Worm (Caenorhabditis elegans) whole organism, L4/young adult: ENCODE measurements around the gene clec-33.

Experiments used
- dao-5 ChIP-seq: sonication (generic microtip); optimal IDR thresholded peaks from 2 replicates; lab custom pipeline; 2016; ENCODE audit warnings: missing genotype, missing genetic modification characterization, moderate library complexity, missing compliant biosample characterization
- him-1 ChIP-seq: sonication (generic microtip); optimal IDR thresholded peaks from 2 replicates; lab custom pipeline; 2016; ENCODE audit warnings: missing genotype, missing genetic modification reagents, missing genetic modification characterization, missing compliant biosample characterization

DNA sequence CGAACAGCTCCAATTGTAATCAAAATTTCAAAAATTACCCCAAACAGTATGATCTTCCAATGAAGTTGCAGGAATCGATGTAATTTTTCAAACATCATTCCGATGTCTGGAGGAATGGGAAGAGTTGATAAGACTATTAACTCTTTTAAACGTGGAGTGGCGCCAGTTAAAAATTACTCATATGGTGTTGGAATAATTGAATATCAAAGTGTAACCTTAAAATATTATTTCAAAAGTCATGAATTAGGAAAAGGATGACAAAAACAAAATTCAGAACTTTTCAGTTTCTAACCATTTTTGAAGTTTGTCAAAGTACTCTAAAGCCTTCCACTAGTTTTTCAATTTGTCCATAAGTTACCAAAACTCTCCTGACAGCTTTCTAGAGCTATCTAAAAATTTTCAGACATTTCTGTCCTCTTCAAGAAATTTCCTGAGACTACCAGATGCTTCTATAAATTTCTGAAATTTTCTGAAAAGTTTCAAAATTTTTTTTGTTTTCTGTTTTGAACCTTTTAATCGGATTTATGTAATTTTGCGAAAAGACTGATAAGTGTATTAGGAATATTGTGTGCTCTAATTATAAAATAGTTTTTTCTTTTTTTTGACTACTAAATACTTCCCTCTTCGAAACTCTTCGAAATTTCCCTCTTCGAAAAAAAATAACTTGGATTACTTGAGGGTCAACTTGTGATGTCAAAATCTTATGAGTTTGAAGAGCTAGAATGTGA is 15.5 kb downstream of the clec-33 start, which contains the start of the genes clec-35 and clec-27:
- TF ChIP-seq dao-5 (tag; lab: Kevin White, UChicago): no peak
- no peak for TF ChIP-seq him-1 (tag; lab: Kevin White, UChicago)
